Worm (Caenorhabditis elegans) whole organism, midembryonic: Measurements from ENCODE around the gene F19H8.2.

Experiments used
- T22C8.4 ChIP-seq: fragments of 200-800 bp; sonication (Bioruptor generic); IDR thresholded peaks from 2 replicates; pipeline ENCODE4 v1.3.6; 2022; ENCODE audit warnings: missing genetic modification characterization, missing compliant biosample characterization
- cog-1 ChIP-seq: sonication (generic microtip); optimal IDR thresholded peaks from 2 replicates; lab custom pipeline; 2016; ENCODE audit warnings: missing genetic modification characterization, missing compliant biosample characterization
- flt-1 ChIP-seq: fragments of 200-800 bp; sonication (Bioruptor generic); IDR thresholded peaks from 2 replicates; pipeline ENCODE4 v1.3.6; 2022; ENCODE audit warnings: missing genetic modification characterization, missing compliant biosample characterization
- tab-1 ChIP-seq: fragments of 200-800 bp; sonication (Bioruptor generic); IDR thresholded peaks from 2 replicates; pipeline ENCODE4 v1.3.6; 2022; ENCODE audit warnings: missing genetic modification characterization, missing compliant biosample characterization
- ztf-23 ChIP-seq: fragments of 200-800 bp; sonication (Bioruptor generic); IDR thresholded peaks from 2 replicates; pipeline ENCODE4 v1.3.6; 2022; ENCODE audit warnings: missing genetic modification reagents, missing genetic modification characterization, missing compliant biosample characterization
- ztf-29 ChIP-seq: fragments of 200-800 bp; sonication (Bioruptor generic); IDR thresholded peaks from 2 replicates; pipeline ENCODE4 v1.3.6; 2022; ENCODE audit warnings: missing genetic modification reagents, missing genetic modification characterization, missing compliant biosample characterization

- TF ChIP-seq flt-1 (GFP tag; lab: Robert Waterston, UW) = no peak
- TF ChIP-seq cog-1 (tag; lab: Kevin White, UChicago) = no peak
- no peak for TF ChIP-seq T22C8.4 (GFP tag; lab: Robert Waterston, UW)
- no peak for TF ChIP-seq tab-1 (GFP tag; lab: Robert Waterston, UW)
- TF ChIP-seq ztf-29 = no peak
- no peak for TF ChIP-seq ztf-23 (GFP tag; lab: Robert Waterston, UW)
These were observed 41.9 kb upstream of the F19H8.2 start for ce11 chrII:14647550-14647949.
